Fruit fly (Drosophila melanogaster) whole organism, embryonic: Measurements from ENCODE around the gene Cpr67Fa2.

Experiments
- Bdp1 ChIP-seq: fragments of 200-800 bp; sonication (Bioruptor generic); optimal IDR thresholded peaks from 3 replicates; lab custom pipeline; 2016; ENCODE audit warnings: missing biosample characterization, missing genetic modification characterization
- CG10321 ChIP-seq: fragments of 200-800 bp; sonication (Bioruptor generic); IDR thresholded peaks from 2 replicates; pipeline ENCODE4 v1.3.6; 2022; ENCODE audit warnings: missing biosample characterization, missing genetic modification characterization
- CG14014 ChIP-seq: fragments of 200-800 bp; sonication (Bioruptor generic); IDR thresholded peaks from 2 replicates; pipeline ENCODE4 v1.3.6; 2022; ENCODE audit warnings: missing biosample characterization, missing genetic modification characterization
- CG15479 ChIP-seq: fragments of 200-800 bp; sonication (Bioruptor generic); optimal IDR thresholded peaks from 3 replicates; lab custom pipeline; 2019; ENCODE audit warnings: missing biosample characterization, mild to moderate bottlenecking, missing genetic modification characterization, moderate library complexity
- CG16815 ChIP-seq: fragments of 200-800 bp; sonication (Bioruptor generic); optimal IDR thresholded peaks from 3 replicates; lab custom pipeline; 2017; ENCODE audit warnings: missing biosample characterization, mild to moderate bottlenecking, missing genetic modification characterization
- CG17186 ChIP-seq: fragments of 200-800 bp; sonication (Bioruptor generic); optimal IDR thresholded peaks from 3 replicates; lab custom pipeline; 2017; ENCODE audit warnings: missing biosample characterization, missing genetic modification reagents, missing genetic modification characterization
- CG17359 ChIP-seq: fragments of 200-800 bp; sonication (Bioruptor generic); optimal IDR thresholded peaks from 3 replicates; lab custom pipeline; 2018; ENCODE audit warnings: missing biosample characterization, mild to moderate bottlenecking, missing genetic modification characterization, moderate library complexity
- CG17568 ChIP-seq: fragments of 200-800 bp; sonication (Bioruptor generic); optimal IDR thresholded peaks from 2 replicates; lab custom pipeline; 2018; ENCODE audit warnings: missing biosample characterization, mild to moderate bottlenecking, missing genetic modification characterization, moderate library complexity
- CG2116 ChIP-seq: fragments of 200-800 bp; sonication (Bioruptor generic); optimal IDR thresholded peaks from 3 replicates; lab custom pipeline; 2018; ENCODE audit warnings: missing biosample characterization, mild to moderate bottlenecking, missing genetic modification characterization
- CG4282 ChIP-seq: fragments of 200-800 bp; sonication (Bioruptor generic); optimal IDR thresholded peaks from 2 replicates; lab custom pipeline; 2016; ENCODE audit warnings: missing biosample characterization, missing genetic modification characterization
- CG43689 ChIP-seq: fragments of 200-800 bp; sonication (Bioruptor generic); IDR thresholded peaks from 2 replicates; pipeline ENCODE4 v1.3.6; 2022; ENCODE audit warnings: missing biosample characterization, missing genetic modification characterization
- CG7357 ChIP-seq: fragments of 200-800 bp; sonication (Bioruptor generic); IDR thresholded peaks from 3 replicates; pipeline ENCODE4 v1.3.6; 2022; ENCODE audit warnings: missing biosample characterization, missing genetic modification characterization
- CG8765 ChIP-seq: fragments of 200-800 bp; sonication (Bioruptor generic); IDR thresholded peaks from 2 replicates; pipeline ENCODE4 v1.3.6; 2022; ENCODE audit warnings: missing biosample characterization, missing genetic modification characterization
- CG9609 ChIP-seq: fragments of 200-800 bp; sonication (Bioruptor generic); optimal IDR thresholded peaks from 3 replicates; lab custom pipeline; 2016; ENCODE audit warnings: missing biosample characterization, missing genetic modification characterization
- CHES-1-like ChIP-seq: fragments of 200-800 bp; sonication (Bioruptor generic); optimal IDR thresholded peaks from 2 replicates; lab custom pipeline; 2016; ENCODE audit warnings: missing biosample characterization, missing genetic modification characterization
- CTCF ChIP-seq: fragments of 200-800 bp; sonication (Bioruptor generic); optimal IDR thresholded peaks from 2 replicates; lab custom pipeline; 2017; ENCODE audit warnings: missing biosample characterization, mild to moderate bottlenecking, missing genetic modification characterization, moderate library complexity
- Deaf1 ChIP-seq: fragments of 200-800 bp; optimal IDR thresholded peaks from 3 replicates; lab custom pipeline; 2019; ENCODE audit warnings: missing biosample characterization, mild to moderate bottlenecking, missing genetic modification characterization, moderate library complexity
- Dp ChIP-seq: fragments of 200-800 bp; sonication (Bioruptor generic); optimal IDR thresholded peaks from 2 replicates; lab custom pipeline; 2018; ENCODE audit warnings: missing biosample characterization, mild to moderate bottlenecking, missing genetic modification characterization, moderate library complexity
- Dref ChIP-seq: fragments of 200-800 bp; sonication (Bioruptor generic); IDR thresholded peaks from 2 replicates; pipeline ENCODE4 v1.3.6; 2022; ENCODE audit warnings: missing biosample characterization, missing genetic modification characterization
- Ets97D ChIP-seq: fragments of 200-800 bp; sonication (Bioruptor generic); optimal IDR thresholded peaks from 3 replicates; lab custom pipeline; 2016; ENCODE audit warnings: missing biosample characterization, missing genetic modification characterization
- Fer2 ChIP-seq: fragments of 200-800 bp; sonication (Bioruptor generic); optimal IDR thresholded peaks from 2 replicates; lab custom pipeline; 2018; ENCODE audit warnings: missing biosample characterization, mild to moderate bottlenecking, missing genetic modification characterization, moderate library complexity
- Gug ChIP-seq: fragments of 200-800 bp; sonication (Bioruptor generic); IDR thresholded peaks from 4 replicates; pipeline ENCODE4 v1.3.6; 2022; ENCODE audit warnings: missing biosample characterization, missing genetic modification characterization
- H15 ChIP-seq: fragments of 200-800 bp; sonication (Bioruptor generic); IDR thresholded peaks from 3 replicates; pipeline ENCODE4 v1.3.6; 2022; ENCODE audit warnings: missing biosample characterization, missing genetic modification characterization
- Hmx ChIP-seq: fragments of 200-800 bp; sonication (Bioruptor generic); optimal IDR thresholded peaks from 2 replicates; lab custom pipeline; 2016; ENCODE audit warnings: missing biosample characterization, missing genetic modification characterization
- Lim3 ChIP-seq: fragments of 200-800 bp; sonication (Bioruptor generic); IDR thresholded peaks from 2 replicates; pipeline ENCODE4 v1.3.6; 2022; ENCODE audit warnings: missing biosample characterization, missing genetic modification characterization
- Mrtf ChIP-seq: fragments of 200-800 bp; sonication (Bioruptor generic); IDR thresholded peaks from 3 replicates; pipeline ENCODE4 v1.3.6; 2022; ENCODE audit warnings: missing biosample characterization, missing genetic modification characterization
- Nf-YA ChIP-seq: fragments of 200-800 bp; sonication (Bioruptor generic); IDR thresholded peaks from 2 replicates; pipeline ENCODE4 v1.3.6; 2022; ENCODE audit warnings: missing biosample characterization, missing genetic modification characterization
- Optix ChIP-seq: fragments of 200-800 bp; sonication (Bioruptor generic); IDR thresholded peaks from 3 replicates; pipeline ENCODE4 v1.3.6; 2022; ENCODE audit warnings: missing biosample characterization, missing genetic modification characterization
- Pdp1 ChIP-seq, 2 experiments: fragments of 200-800 bp; sonication (Bioruptor generic); optimal IDR thresholded peaks; 3 replicates each; lab custom pipeline; 2016; ENCODE audit warnings: missing biosample characterization in 2 of 2, missing genetic modification characterization in 2 of 2, mild to moderate bottlenecking in 1 of 2, moderate library complexity in 1 of 2
- Tbp ChIP-seq: fragments of >200 bp; optimal IDR thresholded peaks from 2 replicates; lab custom pipeline; 2018; ENCODE audit warnings: missing biosample characterization, missing genetic modification characterization
- abd-A ChIP-seq: fragments of 200-800 bp; sonication (Bioruptor generic); optimal IDR thresholded peaks from 3 replicates; lab custom pipeline; 2019; ENCODE audit warnings: missing biosample characterization, mild to moderate bottlenecking, missing genetic modification characterization, moderate library complexity
- ac ChIP-seq: fragments of 200-800 bp; sonication (Bioruptor generic); optimal IDR thresholded peaks from 3 replicates; lab custom pipeline; 2017; ENCODE audit warnings: missing biosample characterization, mild to moderate bottlenecking, missing genetic modification characterization
- aop ChIP-seq: fragments of 200-800 bp; sonication (Bioruptor generic); IDR thresholded peaks from 2 replicates; pipeline ENCODE4 v1.3.6; 2022; ENCODE audit warnings: missing biosample characterization, missing genetic modification characterization
- az2 ChIP-seq: fragments of 200-800 bp; sonication (Bioruptor generic); optimal IDR thresholded peaks from 3 replicates; lab custom pipeline; 2016; ENCODE audit warnings: missing biosample characterization, missing genetic modification characterization
- bab2 ChIP-seq: fragments of 200-800 bp; sonication (Bioruptor generic); optimal IDR thresholded peaks from 2 replicates; lab custom pipeline; 2016; ENCODE audit warnings: missing biosample characterization, missing genetic modification characterization
- bbx ChIP-seq: fragments of 200-800 bp; sonication (Bioruptor generic); IDR thresholded peaks from 2 replicates; pipeline ENCODE4 v1.3.6; 2022; ENCODE audit warnings: missing biosample characterization, missing genetic modification characterization; ENCODE audit not compliant: partially characterized antibody
- bsh ChIP-seq, 2 experiments: fragments of 200-800 bp; sonication (Bioruptor generic); optimal IDR thresholded peaks; 2 replicates each; lab custom pipeline; 2017 to 2018; ENCODE audit warnings: mild to moderate bottlenecking in 2 of 2, missing biosample characterization in 2 of 2, missing genetic modification characterization in 2 of 2, moderate library complexity in 1 of 2
- crc ChIP-seq: fragments of 200-800 bp; sonication (Bioruptor generic); optimal IDR thresholded peaks from 2 replicates; lab custom pipeline; 2016; ENCODE audit warnings: missing biosample characterization, missing genetic modification characterization
- crol ChIP-seq: fragments of 200-800 bp; sonication (Bioruptor generic); IDR thresholded peaks from 2 replicates; pipeline ENCODE4 v1.3.6; 2022; ENCODE audit warnings: missing biosample characterization, missing genetic modification characterization
- dan ChIP-seq: fragments of 200-800 bp; sonication (Bioruptor generic); IDR thresholded peaks from 2 replicates; pipeline ENCODE4 v1.3.6; 2022; ENCODE audit warnings: missing biosample characterization, missing genetic modification characterization
- dm ChIP-seq: fragments of 200-800 bp; sonication (Bioruptor generic); optimal IDR thresholded peaks from 3 replicates; lab custom pipeline; 2016; ENCODE audit warnings: missing biosample characterization, missing genetic modification characterization
- eve ChIP-seq, 2 experiments: fragments of >200 bp; optimal IDR thresholded peaks; 2 replicates each; lab custom pipeline; 2017; ENCODE audit warnings: missing biosample characterization in 2 of 2, missing genetic modification characterization in 2 of 2
- grn ChIP-seq: fragments of 200-800 bp; sonication (Bioruptor generic); optimal IDR thresholded peaks from 3 replicates; lab custom pipeline; 2017; ENCODE audit warnings: missing biosample characterization, missing genetic modification characterization
- gro ChIP-seq: fragments of 200-800 bp; sonication (Bioruptor generic); optimal IDR thresholded peaks from 2 replicates; lab custom pipeline; 2016; ENCODE audit warnings: missing biosample characterization, missing genetic modification characterization
- h ChIP-seq: fragments of >200 bp; optimal IDR thresholded peaks from 2 replicates; lab custom pipeline; 2017
- oc ChIP-seq: fragments of 200-800 bp; sonication (Bioruptor generic); optimal IDR thresholded peaks from 2 replicates; lab custom pipeline; 2018; ENCODE audit warnings: missing biosample characterization, mild to moderate bottlenecking, missing genetic modification characterization, moderate library complexity
- peb ChIP-seq: fragments of 200-800 bp; sonication (Bioruptor generic); IDR thresholded peaks from 2 replicates; pipeline ENCODE4 v1.3.6; 2022; ENCODE audit warnings: missing biosample characterization, missing genetic modification characterization
- sens ChIP-seq: fragments of 200-800 bp; sonication (Bioruptor generic); peaks from one replicate; lab custom pipeline; 2016; ENCODE audit warnings: missing biosample characterization, missing genetic modification characterization
- tin ChIP-seq: fragments of 200-800 bp; sonication (Bioruptor generic); optimal IDR thresholded peaks from 3 replicates; lab custom pipeline; 2016; ENCODE audit warnings: missing biosample characterization, missing genetic modification characterization
- tup ChIP-seq: fragments of 200-800 bp; sonication (Bioruptor generic); optimal IDR thresholded peaks from 2 replicates; lab custom pipeline; 2016; ENCODE audit warnings: missing biosample characterization, mild to moderate bottlenecking, missing genetic modification characterization, moderate library complexity
- zen ChIP-seq: fragments of 200-800 bp; sonication (Bioruptor generic); optimal IDR thresholded peaks from 3 replicates; lab custom pipeline; 2018; ENCODE audit warnings: missing biosample characterization, mild to moderate bottlenecking, missing genetic modification characterization, moderate library complexity
- zen2 ChIP-seq: fragments of 200-800 bp; sonication (Bioruptor generic); IDR thresholded peaks from 3 replicates; pipeline ENCODE4 v1.3.6; 2022; ENCODE audit warnings: missing biosample characterization, missing genetic modification characterization; ENCODE audit not compliant: partially characterized antibody

Gene Cpr67Fa2

DNA sequence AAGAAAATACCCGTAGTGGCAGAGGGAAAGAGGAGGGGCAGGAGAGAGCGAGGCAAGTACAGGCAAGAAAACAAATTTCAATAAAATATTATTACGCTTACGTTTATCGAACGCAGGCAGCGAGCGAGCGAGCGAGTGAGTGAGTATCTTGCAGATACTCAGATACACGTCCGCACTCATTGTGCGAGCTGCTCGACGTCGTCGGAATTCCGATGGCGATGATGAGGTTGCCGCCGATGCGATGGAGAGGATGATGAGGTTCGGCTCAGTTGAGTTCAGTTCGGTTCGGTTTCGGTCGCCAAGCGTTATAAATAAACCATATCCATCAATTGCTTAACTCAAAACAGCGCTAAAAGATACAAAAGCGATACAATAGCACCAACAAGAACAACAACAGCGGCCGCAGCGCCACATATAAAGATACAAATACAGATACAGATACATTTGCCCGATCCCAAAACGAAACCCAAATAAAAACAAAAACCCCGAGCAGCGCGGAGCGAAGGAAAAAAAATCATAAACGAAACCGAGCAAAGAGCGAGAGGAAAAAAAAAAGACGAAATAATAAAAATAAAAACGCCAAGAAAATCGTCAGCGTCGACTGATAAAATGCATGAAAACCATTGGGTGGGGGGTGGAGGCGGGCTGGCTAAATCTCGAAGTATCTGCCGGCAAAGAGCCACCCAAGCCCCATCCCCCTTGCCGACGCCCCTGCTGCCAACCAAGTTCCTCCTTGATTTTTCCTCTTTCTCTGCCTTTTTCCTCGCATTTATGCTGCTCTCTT lies 39.0 kb upstream of the Cpr67Fa2 start (continued):
- TF ChIP-seq H15 (GFP tag; lab: Robert Waterston, UW): no peak
- TF ChIP-seq Nf-YA (GFP tag; lab: Robert Waterston, UW): no peak
- peak; percentile 10 for TF ChIP-seq oc
- no peak for TF ChIP-seq CG43689 (GFP tag; lab: Robert Waterston, UW)
- no peak for TF ChIP-seq CG4282 (GFP tag; lab: Kevin White, UChicago)
- no peak for TF ChIP-seq peb (GFP tag; lab: Robert Waterston, UW)
- TF ChIP-seq CHES-1-like (GFP tag; lab: Kevin White, UChicago): peak; percentile 19
- no peak for TF ChIP-seq bab2 (GFP tag; lab: Kevin White, UChicago)
- TF ChIP-seq eve (GFP tag; optimal IDR thresholded peaks at IDR 0.05; lab: Kevin White, UChicago): no peak
- no peak for TF ChIP-seq h (lab: Kevin White, UChicago)
- TF ChIP-seq gro (GFP tag; lab: Kevin White, UChicago): peak; percentile 59
- peak; percentile 74 for TF ChIP-seq crol (GFP tag; lab: Robert Waterston, UW)
- no peak for TF ChIP-seq CG8765 (GFP tag; lab: Robert Waterston, UW)
- no peak for TF ChIP-seq Tbp (GFP tag; lab: Kevin White, UChicago)
- no peak for TF ChIP-seq crc (GFP tag; lab: Kevin White, UChicago)
- peak; percentile 20 for TF ChIP-seq grn
- no peak for TF ChIP-seq CG16815 (GFP tag; lab: Kevin White, UChicago)
- no peak for TF ChIP-seq CG2116 (GFP tag; lab: Kevin White, UChicago)
- TF ChIP-seq dan (GFP tag; lab: Robert Waterston, UW): no peak
- no peak for TF ChIP-seq CG17568 (GFP tag; lab: Kevin White, UChicago)
- TF ChIP-seq dm: no peak
- TF ChIP-seq Fer2 (tag; lab: Kevin White, UChicago): no peak
- TF ChIP-seq CG9609 (GFP tag; lab: Kevin White, UChicago): no peak
- no peak for TF ChIP-seq bbx (GFP tag; lab: Robert Waterston, UW)
- no peak for TF ChIP-seq az2 (GFP tag; lab: Kevin White, UChicago)
- peak; percentile 87 for TF ChIP-seq CG15479 (GFP tag; lab: Kevin White, UChicago)
- no peak for TF ChIP-seq Mrtf
- TF ChIP-seq CG14014 (GFP tag; lab: Robert Waterston, UW): no peak
- peak; percentile 91 for TF ChIP-seq abd-A (tag; lab: Kevin White, UChicago)
- TF ChIP-seq zen2 (GFP tag; lab: Robert Waterston, UW): no peak
- no peak for TF ChIP-seq Lim3 (GFP tag; lab: Robert Waterston, UW)
- TF ChIP-seq aop (GFP tag; lab: Robert Waterston, UW): no peak
- TF ChIP-seq ac (GFP tag; lab: Kevin White, UChicago): no peak
- TF ChIP-seq Deaf1: peak; percentile 94
- TF ChIP-seq Ets97D (GFP tag; lab: Kevin White, UChicago): no peak
- no peak for TF ChIP-seq CG10321 (GFP tag; lab: Robert Waterston, UW)
- no peak for TF ChIP-seq Dp
- no peak for TF ChIP-seq Optix (GFP tag; lab: Robert Waterston, UW)
- TF ChIP-seq sens (GFP tag; lab: Kevin White, UChicago): peak; percentile 73
- peak; percentile 34; the same call in 2 of the 4 replicates for TF ChIP-seq Gug (GFP tag; lab: Robert Waterston, UW)
- TF ChIP-seq Dref (GFP tag; lab: Robert Waterston, UW): no peak
- TF ChIP-seq CTCF (GFP tag; lab: Kevin White, UChicago): no peak
- TF ChIP-seq CG7357: no peak
- TF ChIP-seq Hmx: no peak
- TF ChIP-seq tup (GFP tag; lab: Kevin White, UChicago): no peak
- TF ChIP-seq CG17359 (tag; lab: Kevin White, UChicago): peak; percentile 31
- peak in 1 of 2 experiments; percentile 49 for TF ChIP-seq Pdp1 (GFP tag; optimal IDR thresholded peaks at IDR 0.05; lab: Kevin White, UChicago)
- no peak for TF ChIP-seq CG17186 (GFP tag; lab: Kevin White, UChicago)
- no peak for TF ChIP-seq zen (tag; lab: Kevin White, UChicago)
- no peak for TF ChIP-seq tin (GFP tag; lab: Kevin White, UChicago)
- TF ChIP-seq bsh (GFP tag; optimal IDR thresholded peaks at IDR 0.05; lab: Kevin White, UChicago): peak in 1 of 2 experiments; percentile 99
- no peak for TF ChIP-seq Bdp1 (GFP tag; lab: Kevin White, UChicago)
